Worm (Caenorhabditis elegans) whole organism, L2 larva: ENCODE measurements around the gene K08D9.6.

ENCODE experiments used
- C34F6.9 ChIP-seq: fragments of 150-350 bp; optimal IDR thresholded peaks from 2 replicates; lab custom pipeline; 2014; ENCODE audit warnings: missing biosample characterization, missing genetic modification characterization
- F13H6.1 ChIP-seq: sonication (generic microtip); optimal IDR thresholded peaks from 2 replicates; lab custom pipeline; 2016; ENCODE audit warnings: missing genetic modification characterization, missing compliant biosample characterization
- R02D3.7 ChIP-seq: fragments of 150-350 bp; optimal IDR thresholded peaks from 2 replicates; lab custom pipeline; 2014; ENCODE audit warnings: missing biosample characterization, missing genetic modification characterization
- Y55F3AM.14 ChIP-seq: fragments of 200-800 bp; sonication (Bioruptor generic); optimal IDR thresholded peaks from 2 replicates; lab custom pipeline; 2018; ENCODE audit warnings: mild to moderate bottlenecking, missing genetic modification characterization, missing compliant biosample characterization
- alr-1 ChIP-seq: fragments of 150-350 bp; optimal IDR thresholded peaks from 2 replicates; lab custom pipeline; 2014; ENCODE audit warnings: missing biosample characterization, missing genetic modification characterization
- aly-2 ChIP-seq: fragments of 150-350 bp; optimal IDR thresholded peaks from 2 replicates; lab custom pipeline; 2014; ENCODE audit warnings: missing biosample characterization, missing genetic modification characterization
- ceh-16 ChIP-seq: fragments of 150-350 bp; optimal IDR thresholded peaks from 2 replicates; lab custom pipeline; 2014; ENCODE audit warnings: missing biosample characterization, missing genetic modification characterization
- ceh-82 ChIP-seq: fragments of 150-350 bp; optimal IDR thresholded peaks from 2 replicates; lab custom pipeline; 2014; ENCODE audit warnings: missing biosample characterization, missing genetic modification characterization
- crh-2 ChIP-seq: sonication (generic microtip); optimal IDR thresholded peaks from 2 replicates; lab custom pipeline; 2017; ENCODE audit warnings: missing biosample characterization, missing genetic modification characterization
- dmd-4 ChIP-seq: sonication (generic microtip); optimal IDR thresholded peaks from 2 replicates; lab custom pipeline; 2017; ENCODE audit warnings: missing biosample characterization, missing genetic modification characterization
- elt-1 ChIP-seq: fragments of 150-350 bp; optimal IDR thresholded peaks from 2 replicates; lab custom pipeline; 2014; ENCODE audit warnings: missing biosample characterization, missing genetic modification characterization
- elt-3 ChIP-seq: sonication (generic microtip); optimal IDR thresholded peaks from 2 replicates; lab custom pipeline; 2017; ENCODE audit warnings: missing biosample characterization, missing genetic modification characterization
- fos-1 ChIP-seq: fragments of 150-350 bp; optimal IDR thresholded peaks from 2 replicates; lab custom pipeline; 2014; ENCODE audit warnings: missing biosample characterization, missing genetic modification characterization
- gmeb-1 ChIP-seq: fragments of 150-350 bp; optimal IDR thresholded peaks from 2 replicates; lab custom pipeline; 2014; ENCODE audit warnings: missing biosample characterization, missing genetic modification characterization
- lin-13 ChIP-seq: fragments of 150-350 bp; optimal IDR thresholded peaks from 2 replicates; lab custom pipeline; 2014; ENCODE audit warnings: missing biosample characterization, missing genetic modification reagents, missing genetic modification characterization
- lsy-2 ChIP-seq, 2 experiments: fragments of 150-350 bp in 1 of 2; sonication (generic microtip) in 1 of 2; optimal IDR thresholded peaks; 2 replicates each; lab custom pipeline; 2014 to 2017; ENCODE audit warnings: missing biosample characterization in 2 of 2, missing genetic modification characterization in 2 of 2
- mab-5 ChIP-seq: fragments of 150-350 bp; optimal IDR thresholded peaks from 2 replicates; lab custom pipeline; 2014; ENCODE audit warnings: missing biosample characterization, missing genetic modification characterization
- mdl-1 ChIP-seq, 2 experiments: fragments of 150-350 bp in 1 of 2; sonication (generic microtip) in 1 of 2; optimal IDR thresholded peaks; 2 replicates each; lab custom pipeline; 2017; ENCODE audit warnings: missing biosample characterization in 2 of 2, missing genetic modification characterization in 2 of 2
- nhr-11 ChIP-seq: fragments of 150-350 bp; optimal IDR thresholded peaks from 2 replicates; lab custom pipeline; 2014; ENCODE audit warnings: missing biosample characterization, missing genetic modification characterization
- nhr-129 ChIP-seq: fragments of 150-350 bp; optimal IDR thresholded peaks from 2 replicates; lab custom pipeline; 2014; ENCODE audit warnings: missing biosample characterization, missing genetic modification characterization
- nhr-21 ChIP-seq: fragments of 150-350 bp; optimal IDR thresholded peaks from 2 replicates; lab custom pipeline; 2014; ENCODE audit warnings: missing biosample characterization, missing genetic modification characterization
- nhr-23 ChIP-seq: fragments of 150-350 bp; optimal IDR thresholded peaks from 2 replicates; lab custom pipeline; 2014; ENCODE audit warnings: missing biosample characterization, missing genetic modification reagents, missing genetic modification characterization
- nhr-237 ChIP-seq: fragments of 150-350 bp; optimal IDR thresholded peaks from 2 replicates; lab custom pipeline; 2014; ENCODE audit warnings: missing biosample characterization, missing genetic modification characterization
- nhr-6 ChIP-seq: fragments of 150-350 bp; optimal IDR thresholded peaks from 2 replicates; lab custom pipeline; 2014; ENCODE audit warnings: missing biosample characterization, missing genetic modification characterization
- sem-4 ChIP-seq: fragments of 150-350 bp; optimal IDR thresholded peaks from 2 replicates; lab custom pipeline; 2014; ENCODE audit warnings: missing biosample characterization, missing genetic modification reagents, missing genetic modification characterization
- skn-1 ChIP-seq: sonication (generic microtip); optimal IDR thresholded peaks from 2 replicates; lab custom pipeline; 2017; ENCODE audit warnings: missing biosample characterization, missing genetic modification characterization
- sma-3 ChIP-seq: sonication (generic microtip); optimal IDR thresholded peaks from 2 replicates; lab custom pipeline; 2016; ENCODE audit warnings: missing genetic modification reagents, missing genetic modification characterization, missing compliant biosample characterization
- sma-9 ChIP-seq, 2 experiments: fragments of 150-350 bp in 1 of 2; sonication (generic microtip) in 1 of 2; optimal IDR thresholded peaks; 2 replicates each; lab custom pipeline; 2014 to 2016; ENCODE audit warnings: missing genetic modification characterization in 2 of 2, mild to moderate bottlenecking in 1 of 2, missing biosample characterization in 1 of 2, missing compliant biosample characterization in 1 of 2, missing genetic modification reagents in 1 of 2, moderate library complexity in 1 of 2
- snpc-4 ChIP-seq: fragments of 150-350 bp; optimal IDR thresholded peaks from 2 replicates; lab custom pipeline; 2014; ENCODE audit warnings: missing biosample characterization, missing genetic modification characterization
- unc-39 ChIP-seq: fragments of 150-350 bp; optimal IDR thresholded peaks from 2 replicates; lab custom pipeline; 2014; ENCODE audit warnings: missing biosample characterization, missing genetic modification characterization
- unc-55 ChIP-seq: fragments of 150-350 bp; sonication (generic microtip); optimal IDR thresholded peaks from 3 replicates; lab custom pipeline; 2014; ENCODE audit warnings: missing biosample characterization, missing genetic modification reagents, missing genetic modification characterization
- unc-62 ChIP-seq: fragments of 150-350 bp; optimal IDR thresholded peaks from 2 replicates; lab custom pipeline; 2014; ENCODE audit warnings: missing biosample characterization, missing genetic modification reagents, missing genetic modification characterization
- zag-1 ChIP-seq: fragments of 150-350 bp; optimal IDR thresholded peaks from 2 replicates; lab custom pipeline; 2014; ENCODE audit warnings: missing biosample characterization, missing genetic modification characterization
- ztf-1 ChIP-seq: fragments of 200-800 bp; sonication (Bioruptor generic); conservative IDR thresholded peaks from 2 replicates; pipeline ENCODE4 v1.3.6; 2022; ENCODE audit warnings: missing genetic modification characterization, missing compliant biosample characterization
- ztf-4 ChIP-seq: fragments of 150-350 bp; optimal IDR thresholded peaks from 2 replicates; lab custom pipeline; 2014; ENCODE audit warnings: missing biosample characterization, missing genetic modification characterization

The K08D9.6 gene

ce11 chrV:3234887-3235286 is at the start of gene K08D9.6:
K08D9.6 (minus strand) TSS chrV:3234987.
- no peak for TF ChIP-seq lsy-2 (tag; optimal IDR thresholded peaks at IDR 0.05; lab: Kevin White, UChicago)
- TF ChIP-seq fos-1 (tag; lab: Kevin White, UChicago) = no peak
- no peak for TF ChIP-seq dmd-4 (tag; lab: Kevin White, UChicago)

ce11 chrV:3282957-3283356 is 48.2 kb upstream of the K08D9.6 start, which contains the start of gene str-64:
str-64 (plus strand) TSS chrV:3283257.
- TF ChIP-seq unc-39 (no peak), gmeb-1 (tag; lab: Kevin White, UChicago) (no peak), nhr-23 (tag; lab: Kevin White, UChicago) (no peak), ztf-1 (GFP tag; lab: Robert Waterston, UW) (no peak), alr-1 (no peak), nhr-6 (tag; lab: Kevin White, UChicago) (no peak), fos-1 (tag; lab: Kevin White, UChicago) (no peak), nhr-11 (no peak), Y55F3AM.14 (GFP tag; lab: Kevin White, UChicago) (no peak), mab-5 (tag; lab: Kevin White, UChicago) (no peak), elt-1 (tag; lab: Kevin White, UChicago) (no peak), aly-2 (tag; lab: Kevin White, UChicago) (no peak), sma-3 (GFP tag; lab: Kevin White, UChicago) (no peak), sem-4 (no peak)

DNA sequence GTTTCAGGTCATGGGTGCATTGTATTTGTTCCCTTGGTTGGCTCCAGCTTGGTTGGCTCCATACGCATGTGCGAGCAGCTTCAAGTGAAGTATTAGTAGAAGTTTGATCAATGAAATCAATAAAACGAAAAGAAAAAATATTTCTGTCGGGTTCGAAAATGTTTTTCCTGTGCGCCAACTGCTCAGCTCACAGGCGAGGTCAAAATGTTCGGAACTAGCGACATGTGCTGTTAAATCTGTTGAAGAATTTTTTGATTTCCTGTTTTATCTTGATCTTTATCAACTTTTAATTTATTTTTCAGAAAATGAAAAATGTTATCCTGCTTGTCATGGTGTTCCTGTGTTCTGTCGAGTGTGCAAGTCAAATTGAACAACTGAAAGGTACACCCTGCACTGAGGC is 46.7 kb upstream of the K08D9.6 start, which contains the start of gene T28A11.25:
Gene T28A11.25 (plus strand): TSS at position 301 of the 400 bp plus-strand sequence.
- no peak for TF ChIP-seq zag-1
- TF ChIP-seq sma-9 (GFP tag; optimal IDR thresholded peaks at IDR 0.05; lab: Kevin White, UChicago) = peak; percentile 64
- TF ChIP-seq sma-9 (tag; optimal IDR thresholded peaks at IDR 0.05; lab: Kevin White, UChicago) = no peak

DNA sequence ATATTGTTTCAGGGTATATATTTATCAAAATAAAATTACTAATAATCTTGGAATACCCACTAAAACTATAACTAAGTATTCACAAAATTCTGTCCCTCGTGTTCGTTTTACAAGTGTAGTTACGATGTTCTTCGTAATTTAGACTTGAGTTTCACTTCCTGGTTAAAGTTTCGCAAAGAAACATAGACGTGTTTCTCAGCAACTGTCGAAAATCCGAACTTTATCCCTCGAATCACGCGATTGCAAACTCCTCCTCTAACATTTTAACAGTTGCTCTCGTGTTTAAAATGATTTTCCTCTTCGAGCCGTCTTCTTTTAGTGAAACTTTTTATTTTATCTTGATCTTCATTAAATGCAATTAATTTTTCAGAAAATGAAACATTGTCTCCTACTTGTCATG is 45.2 kb upstream of the K08D9.6 start, which contains the start of gene T28A11.2:
Gene T28A11.2 (plus strand): TSS at position 371 of the 400 bp plus-strand sequence.
- TF ChIP-seq aly-2 (tag; lab: Kevin White, UChicago) = no peak
- no peak for TF ChIP-seq lsy-2 (tag; optimal IDR thresholded peaks at IDR 0.05; lab: Kevin White, UChicago)
- no peak for TF ChIP-seq unc-62 (GFP tag; lab: Kevin White, UChicago)
- no peak for TF ChIP-seq nhr-11
- no peak for TF ChIP-seq nhr-237 (tag; lab: Kevin White, UChicago)
- no peak for TF ChIP-seq ceh-82
- peak; percentile 71 for TF ChIP-seq sma-9 (GFP tag; optimal IDR thresholded peaks at IDR 0.05; lab: Kevin White, UChicago)
- TF ChIP-seq sma-9 (tag; optimal IDR thresholded peaks at IDR 0.05; lab: Kevin White, UChicago) = no peak
- TF ChIP-seq R02D3.7 = no peak
- TF ChIP-seq ceh-16 = no peak
- TF ChIP-seq nhr-129 (tag; lab: Kevin White, UChicago) = no peak
- no peak for TF ChIP-seq skn-1 (tag; lab: Kevin White, UChicago)
- peak; percentile 8 for TF ChIP-seq sem-4
- TF ChIP-seq crh-2 (tag; lab: Kevin White, UChicago) = no peak
- no peak for TF ChIP-seq snpc-4
- TF ChIP-seq F13H6.1 (tag; lab: Kevin White, UChicago) = peak; percentile 50
- TF ChIP-seq C34F6.9 (tag; lab: Kevin White, UChicago) = no peak
- TF ChIP-seq mdl-1 (tag; optimal IDR thresholded peaks at IDR 0.05; lab: Kevin White, UChicago) = no peak
- TF ChIP-seq unc-55 (GFP tag; lab: Kevin White, UChicago) = no peak

ce11 chrV:3279138-3279537 is 44.4 kb upstream of the K08D9.6 start:
- no peak for TF ChIP-seq unc-39
- TF ChIP-seq alr-1 = no peak
- no peak for TF ChIP-seq C34F6.9 (tag; lab: Kevin White, UChicago)
- no peak for TF ChIP-seq Y55F3AM.14 (GFP tag; lab: Kevin White, UChicago)
- TF ChIP-seq ceh-82 = no peak
- TF ChIP-seq elt-3 (tag; lab: Kevin White, UChicago) = no peak
- peak; percentile 65 for TF ChIP-seq F13H6.1 (tag; lab: Kevin White, UChicago)
- TF ChIP-seq ztf-4 = no peak
- no peak for TF ChIP-seq fos-1 (tag; lab: Kevin White, UChicago)
- TF ChIP-seq lin-13 (GFP tag; lab: Kevin White, UChicago) = no peak
- peak in 1 of 2 experiments; percentile 27 for TF ChIP-seq lsy-2 (tag; optimal IDR thresholded peaks at IDR 0.05; lab: Kevin White, UChicago)
- TF ChIP-seq sma-9 (GFP tag; optimal IDR thresholded peaks at IDR 0.05; lab: Kevin White, UChicago) = peak; percentile 78
- no peak for TF ChIP-seq sma-9 (tag; optimal IDR thresholded peaks at IDR 0.05; lab: Kevin White, UChicago)
- no peak for TF ChIP-seq nhr-11
- no peak for TF ChIP-seq nhr-21 (tag; lab: Kevin White, UChicago)
- no peak for TF ChIP-seq aly-2 (tag; lab: Kevin White, UChicago)
